Fruit fly (Drosophila melanogaster) whole organism, prepupa: ENCODE results near the gene wrd.

Experiments
- CG11762 ChIP-seq: fragments of 200-800 bp; sonication (Bioruptor generic); optimal IDR thresholded peaks from 3 replicates; lab custom pipeline; 2016; ENCODE audit warnings: missing biosample characterization, missing genetic modification characterization; ENCODE audit not compliant: insufficient read depth
- CG11902 ChIP-seq: fragments of 200-800 bp; sonication (Bioruptor generic); optimal IDR thresholded peaks from 3 replicates; lab custom pipeline; 2016; ENCODE audit warnings: missing biosample characterization, missing genetic modification characterization
- CG15336 ChIP-seq: fragments of 200-800 bp; sonication (Bioruptor generic); IDR thresholded peaks from 2 replicates; pipeline ENCODE4 v1.3.6; 2022; ENCODE audit warnings: missing biosample characterization, missing genetic modification characterization
- CG1621 ChIP-seq: fragments of 200-800 bp; sonication (Bioruptor generic); optimal IDR thresholded peaks from 3 replicates; lab custom pipeline; 2018; ENCODE audit warnings: missing biosample characterization, mild to moderate bottlenecking, missing genetic modification characterization
- CG3032 ChIP-seq: fragments of 200-800 bp; optimal IDR thresholded peaks from 2 replicates; lab custom pipeline; 2019; ENCODE audit warnings: missing biosample characterization, mild to moderate bottlenecking, missing genetic modification characterization, moderate library complexity
- CG4318 ChIP-seq: fragments of 200-800 bp; sonication (Bioruptor generic); optimal IDR thresholded peaks from 3 replicates; lab custom pipeline; 2017; ENCODE audit warnings: missing biosample characterization, mild to moderate bottlenecking, missing genetic modification characterization
- CG6792 ChIP-seq: fragments of 200-800 bp; sonication (Bioruptor generic); optimal IDR thresholded peaks from 3 replicates; lab custom pipeline; 2016; ENCODE audit warnings: missing biosample characterization, missing genetic modification characterization
- CG6808 ChIP-seq: fragments of 200-800 bp; sonication (Bioruptor generic); optimal IDR thresholded peaks from 3 replicates; lab custom pipeline; 2017; ENCODE audit warnings: missing biosample characterization, missing genetic modification characterization, mild to moderate bottlenecking, moderate library complexity, missing genetic modification reagents
- CG8119 ChIP-seq: fragments of 200-800 bp; sonication (Bioruptor generic); IDR thresholded peaks from 3 replicates; pipeline ENCODE4 v1.3.6; 2022; ENCODE audit warnings: missing biosample characterization, missing genetic modification characterization
- CG8319 ChIP-seq: fragments of 200-800 bp; sonication (Bioruptor generic); optimal IDR thresholded peaks from 3 replicates; lab custom pipeline; 2016; ENCODE audit warnings: missing biosample characterization, missing genetic modification characterization
- CG9139 ChIP-seq: fragments of 200-800 bp; sonication (Bioruptor generic); optimal IDR thresholded peaks from 3 replicates; lab custom pipeline; 2017; ENCODE audit warnings: missing biosample characterization, mild to moderate bottlenecking, missing genetic modification characterization
- Eip78C ChIP-seq: fragments of 200-800 bp; sonication (Bioruptor generic); peaks from one replicate; lab custom pipeline; 2016; ENCODE audit warnings: missing biosample characterization, missing genetic modification characterization
- Eip93F ChIP-seq: fragments of 200-800 bp; sonication (Bioruptor generic); optimal IDR thresholded peaks from 2 replicates; lab custom pipeline; 2016; ENCODE audit warnings: missing biosample characterization, mild to moderate bottlenecking, missing genetic modification characterization
- Ets21C ChIP-seq: fragments of 200-800 bp; sonication (Bioruptor generic); optimal IDR thresholded peaks from 3 replicates; lab custom pipeline; 2016; ENCODE audit warnings: missing biosample characterization, missing genetic modification characterization
- Ets96B ChIP-seq: fragments of 200-800 bp; optimal IDR thresholded peaks from 2 replicates; lab custom pipeline; 2019; ENCODE audit warnings: missing biosample characterization, mild to moderate bottlenecking, missing genetic modification characterization, moderate library complexity
- Hr38 ChIP-seq: sonication (Bioruptor generic); optimal IDR thresholded peaks from 2 replicates; lab custom pipeline; 2016; ENCODE audit warnings: missing biosample characterization, missing genetic modification characterization
- Hr39 ChIP-seq: fragments of 200-800 bp; sonication (Bioruptor generic); optimal IDR thresholded peaks from 2 replicates; lab custom pipeline; 2016; ENCODE audit warnings: missing biosample characterization, missing genetic modification characterization
- Hr4 ChIP-seq: fragments of 200-800 bp; sonication (Bioruptor generic); optimal IDR thresholded peaks from 3 replicates; lab custom pipeline; 2016; ENCODE audit warnings: missing biosample characterization, missing genetic modification characterization
- Smox ChIP-seq: fragments of 200-800 bp; sonication (Bioruptor generic); optimal IDR thresholded peaks from 3 replicates; lab custom pipeline; 2016; ENCODE audit warnings: missing biosample characterization, missing genetic modification characterization
- Sox102F ChIP-seq: fragments of 200-800 bp; sonication (Bioruptor generic); optimal IDR thresholded peaks from 2 replicates; lab custom pipeline; 2016; ENCODE audit warnings: missing biosample characterization, mild to moderate bottlenecking, missing genetic modification characterization
- Sox14 ChIP-seq: fragments of 200-800 bp; sonication (Bioruptor generic); optimal IDR thresholded peaks from 3 replicates; lab custom pipeline; 2016; ENCODE audit warnings: missing biosample characterization, missing genetic modification characterization
- dac ChIP-seq: fragments of 200-800 bp; sonication (Bioruptor generic); optimal IDR thresholded peaks from 2 replicates; lab custom pipeline; 2017; ENCODE audit warnings: missing biosample characterization, mild to moderate bottlenecking, missing genetic modification characterization
- dsx ChIP-seq: fragments of 200-800 bp; optimal IDR thresholded peaks from 3 replicates; lab custom pipeline; 2019; ENCODE audit warnings: missing biosample characterization, mild to moderate bottlenecking, missing genetic modification characterization, moderate library complexity; ENCODE audit not compliant: poor library complexity, severe bottlenecking
- eg ChIP-seq: fragments of 200-800 bp; sonication (Bioruptor generic); IDR thresholded peaks from 3 replicates; pipeline ENCODE4 v1.3.6; 2022; ENCODE audit warnings: missing biosample characterization, missing genetic modification characterization
- esn ChIP-seq: fragments of 200-800 bp; sonication (Bioruptor generic); optimal IDR thresholded peaks from 2 replicates; lab custom pipeline; 2016; ENCODE audit warnings: missing biosample characterization, mild to moderate bottlenecking, missing genetic modification characterization, moderate library complexity
- fd59A ChIP-seq: fragments of 200-800 bp; sonication (Bioruptor generic); optimal IDR thresholded peaks from 2 replicates; lab custom pipeline; 2017; ENCODE audit warnings: missing biosample characterization, mild to moderate bottlenecking, missing genetic modification characterization, missing genetic modification reagents
- fd85E ChIP-seq: fragments of 200-800 bp; sonication (Bioruptor generic); optimal IDR thresholded peaks from 3 replicates; lab custom pipeline; 2016; ENCODE audit warnings: missing biosample characterization, missing genetic modification characterization
- fkh ChIP-seq: fragments of 200-800 bp; sonication (Bioruptor generic); optimal IDR thresholded peaks from 3 replicates; lab custom pipeline; 2017; ENCODE audit warnings: missing biosample characterization, mild to moderate bottlenecking, missing genetic modification characterization, moderate library complexity
- lz ChIP-seq: fragments of 200-800 bp; sonication (Bioruptor generic); optimal IDR thresholded peaks from 3 replicates; lab custom pipeline; 2016; ENCODE audit warnings: missing biosample characterization, missing genetic modification characterization
- net ChIP-seq: fragments of 200-800 bp; sonication (Bioruptor generic); optimal IDR thresholded peaks from 3 replicates; lab custom pipeline; 2016; ENCODE audit warnings: missing biosample characterization, missing genetic modification characterization
- pdm3 ChIP-seq: fragments of 200-800 bp; sonication (Bioruptor generic); optimal IDR thresholded peaks from 3 replicates; lab custom pipeline; 2016; ENCODE audit warnings: missing biosample characterization, missing genetic modification characterization
- ss ChIP-seq, 2 experiments: fragments of 200-800 bp; sonication (Bioruptor generic); optimal IDR thresholded peaks; 2 replicates in 1 of 2; 3 replicates in 1 of 2; lab custom pipeline; 2017 to 2018; ENCODE audit warnings: mild to moderate bottlenecking in 2 of 2, missing biosample characterization in 2 of 2, missing genetic modification characterization in 2 of 2, moderate library complexity in 1 of 2
- svp ChIP-seq: fragments of 200-800 bp; sonication (Bioruptor generic); peaks from one replicate; lab custom pipeline; 2016; ENCODE audit warnings: missing biosample characterization, missing genetic modification characterization
- topi ChIP-seq: fragments of 200-800 bp; sonication (Bioruptor generic); optimal IDR thresholded peaks from 3 replicates; lab custom pipeline; 2016; ENCODE audit warnings: missing biosample characterization, missing genetic modification characterization
- vri ChIP-seq: fragments of 200-800 bp; sonication (Bioruptor generic); optimal IDR thresholded peaks from 3 replicates; lab custom pipeline; 2016; ENCODE audit warnings: missing biosample characterization, mild to moderate bottlenecking, missing genetic modification characterization

Gene wrd

DNA sequence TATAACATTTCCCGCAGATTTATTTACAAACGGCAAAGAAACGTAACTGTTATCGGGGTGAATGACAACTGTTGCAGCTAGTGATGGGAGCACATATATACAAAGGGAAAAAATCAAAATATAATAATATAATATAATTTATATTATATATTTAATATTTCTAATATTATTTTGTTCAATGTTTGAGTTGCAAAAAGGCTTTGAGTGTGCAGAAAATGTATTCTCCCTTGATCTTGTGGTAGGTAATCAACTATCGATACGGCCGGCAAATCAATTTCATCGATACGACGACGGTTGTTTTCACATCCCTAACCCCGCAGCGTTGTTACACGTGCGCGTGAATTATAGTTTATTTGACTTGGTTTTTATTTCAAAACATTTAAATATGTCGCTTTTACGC is 55.9 kb downstream of the wrd start, which contains the start of the genes mTerf5 and Non3 (continued):
- TF ChIP-seq CG6808 (GFP tag; lab: Kevin White, UChicago) = no peak
- no peak for TF ChIP-seq Eip93F (GFP tag; lab: Kevin White, UChicago)
- no peak for TF ChIP-seq dac
- TF ChIP-seq CG1621 (tag; lab: Kevin White, UChicago) = no peak
- peak; percentile 32 for TF ChIP-seq CG8319
- no peak for TF ChIP-seq eg (GFP tag; lab: Robert Waterston, UW)
- TF ChIP-seq topi (GFP tag; lab: Kevin White, UChicago) = peak; percentile 31
- no peak for TF ChIP-seq fd59A (GFP tag; lab: Kevin White, UChicago)
- peak in 1 of 2 experiments; percentile 14 for TF ChIP-seq ss (GFP tag; optimal IDR thresholded peaks at IDR 0.05; lab: Kevin White, UChicago)
- peak; percentile 15 for TF ChIP-seq CG11902 (GFP tag; lab: Kevin White, UChicago)
- TF ChIP-seq Smox = no peak
- TF ChIP-seq CG4318 = no peak
- peak; percentile 73 for TF ChIP-seq Eip78C (GFP tag; lab: Kevin White, UChicago)
- TF ChIP-seq Ets96B = peak; percentile 58
- peak; percentile 73 for TF ChIP-seq svp (GFP tag; lab: Kevin White, UChicago)
- TF ChIP-seq fd85E (GFP tag; lab: Kevin White, UChicago) = no peak

DNA sequence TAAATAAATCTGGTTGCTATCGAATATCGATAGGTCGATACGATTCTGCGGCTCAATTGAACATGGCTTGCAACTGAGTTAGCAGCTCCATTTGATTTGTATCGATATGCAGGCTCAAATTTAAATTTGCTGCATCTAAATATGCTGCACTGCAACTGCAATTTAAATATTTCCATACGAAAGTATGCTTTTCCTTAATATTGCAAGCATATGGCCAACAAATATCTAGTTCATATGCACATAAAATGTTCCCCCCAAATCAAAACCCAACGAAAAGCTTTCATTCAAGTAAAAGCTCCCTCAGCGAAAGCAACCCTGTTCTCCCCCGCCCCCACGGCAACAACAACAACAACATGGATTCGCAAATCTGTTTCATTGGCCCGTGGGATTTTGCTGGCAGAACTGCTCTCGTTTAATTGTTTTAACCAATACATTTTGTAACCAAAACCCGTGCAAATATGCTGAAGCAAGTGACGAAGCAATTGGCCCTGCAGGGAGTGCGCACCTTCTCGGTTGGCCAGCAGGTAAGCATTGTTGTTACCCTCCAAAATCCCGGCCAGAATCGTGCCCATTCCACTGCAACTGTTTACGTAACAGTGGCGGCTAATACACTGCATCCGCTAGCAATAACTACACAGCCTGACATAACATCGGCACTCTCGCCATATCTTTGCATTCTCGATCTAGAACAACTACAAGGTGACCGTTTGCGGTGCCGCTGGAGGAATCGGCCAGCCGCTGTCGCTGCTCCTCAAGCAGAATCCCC is 58.7 kb downstream of the wrd start, which contains the start of the genes CG7168 and Mdh2:
Gene CG7168 (minus strand): TSS at position 40 of the 766 bp plus-strand sequence.
Gene Mdh2 (plus strand): TSS at position 354 of the 766 bp plus-strand sequence.
- TF ChIP-seq fkh (peak; percentile 79), Sox102F (GFP tag; lab: Kevin White, UChicago) (no peak), svp (GFP tag; lab: Kevin White, UChicago) (peak; percentile 75), esn (GFP tag; lab: Kevin White, UChicago) (peak; percentile 17), dsx (GFP tag; lab: Kevin White, UChicago) (peak; percentile 28), lz (GFP tag; lab: Kevin White, UChicago) (peak; percentile 19), Hr38 (GFP tag; lab: Kevin White, UChicago) (no peak), vri (peak; percentile 82), topi (GFP tag; lab: Kevin White, UChicago) (peak; percentile 2), Hr39 (GFP tag; lab: Kevin White, UChicago) (no peak), CG15336 (no peak), Sox14 (GFP tag; lab: Kevin White, UChicago) (peak; percentile 7)

DNA sequence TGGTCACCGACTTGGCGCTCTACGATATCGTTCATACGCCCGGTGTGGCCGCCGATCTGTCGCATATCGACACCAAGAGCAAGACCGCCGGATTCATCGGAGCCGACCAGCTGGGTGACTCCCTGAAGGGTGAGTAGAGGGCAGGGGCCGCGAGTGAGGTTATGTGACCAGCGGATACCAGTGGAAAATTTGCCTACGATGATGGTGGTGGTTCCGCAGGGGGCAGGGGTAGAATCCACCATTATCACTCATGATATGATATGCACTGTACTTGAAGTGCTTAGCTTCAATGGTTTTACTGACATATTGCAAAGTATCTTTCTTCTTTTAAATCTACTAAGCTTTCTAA is 59.2 kb downstream of the wrd start:
- TF ChIP-seq CG3032 (tag; lab: Kevin White, UChicago) (no peak), CG6808 (GFP tag; lab: Kevin White, UChicago) (no peak), Ets21C (GFP tag; lab: Kevin White, UChicago) (no peak)
- TF ChIP-seq, all 60 proteins: peak for 0

DNA sequence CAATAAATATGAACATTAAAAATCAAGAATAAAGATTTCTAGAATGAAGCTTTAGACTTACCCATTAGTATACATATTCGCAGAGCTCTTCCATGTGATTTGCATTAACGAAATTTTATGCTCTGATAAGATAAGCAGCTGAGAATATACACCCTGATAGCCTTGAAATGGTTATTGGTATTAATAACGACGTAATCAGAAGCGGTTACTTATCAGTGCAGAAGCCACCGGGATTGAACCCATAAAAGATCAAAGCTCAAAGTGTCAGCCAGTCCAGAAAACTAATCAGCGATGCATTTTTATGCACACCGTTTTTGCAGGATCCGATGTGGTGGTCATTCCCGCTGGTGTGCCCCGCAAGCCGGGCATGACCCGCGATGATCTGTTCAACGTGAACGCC is 59.8 kb downstream of the wrd start:
- TF ChIP-seq pdm3 (GFP tag; lab: Kevin White, UChicago) = no peak
- no peak for TF ChIP-seq CG11762 (GFP tag; lab: Kevin White, UChicago)
- peak; percentile 49 for TF ChIP-seq vri
- no peak for TF ChIP-seq CG9139 (GFP tag; lab: Kevin White, UChicago)
- peak; percentile 95 for TF ChIP-seq svp (GFP tag; lab: Kevin White, UChicago)

DNA sequence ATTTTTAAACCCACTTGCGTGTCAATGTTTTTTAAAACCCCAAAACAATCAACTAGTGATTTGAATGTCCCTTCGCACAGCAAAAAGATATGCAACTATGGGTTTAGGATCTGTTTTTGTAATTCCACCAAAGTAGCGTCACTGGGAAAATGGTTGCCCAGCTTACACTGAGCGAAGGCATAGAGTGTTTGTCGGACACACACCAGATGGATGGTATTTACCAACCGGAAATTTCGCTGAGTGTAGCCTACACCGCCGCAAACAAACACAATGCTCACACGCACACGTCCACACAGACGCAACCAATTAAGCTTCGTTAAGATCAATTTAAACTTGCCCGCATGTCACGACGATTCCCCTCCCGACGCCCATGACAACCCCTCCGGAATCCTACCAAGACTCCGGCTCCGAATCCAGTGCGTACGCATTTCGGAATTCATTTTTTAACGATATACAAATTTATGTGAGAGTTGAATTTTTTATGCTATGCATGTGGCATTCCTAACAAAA is 61.2 kb downstream of the wrd start:
- TF ChIP-seq CG6808 (GFP tag; lab: Kevin White, UChicago) = no peak
- TF ChIP-seq Eip78C (GFP tag; lab: Kevin White, UChicago) = peak; percentile 66
- TF ChIP-seq CG6792 (GFP tag; lab: Kevin White, UChicago) = no peak
- no peak for TF ChIP-seq Eip93F (GFP tag; lab: Kevin White, UChicago)
- no peak for TF ChIP-seq net (GFP tag; lab: Kevin White, UChicago)
- no peak for TF ChIP-seq lz (GFP tag; lab: Kevin White, UChicago)
- no peak for TF ChIP-seq ss (GFP tag; optimal IDR thresholded peaks at IDR 0.05; lab: Kevin White, UChicago)
- TF ChIP-seq svp (GFP tag; lab: Kevin White, UChicago) = peak; percentile 44
- TF ChIP-seq Hr4 (GFP tag; lab: Kevin White, UChicago) = no peak
- no peak for TF ChIP-seq CG8119 (GFP tag; lab: Robert Waterston, UW)
